Worm (Caenorhabditis elegans) whole organism, L4/young adult: ENCODE data around the gene C18G1.8.

Experiments
- W03F9.2 ChIP-seq: fragments of 150-350 bp; optimal IDR thresholded peaks from 2 replicates; lab custom pipeline; 2014; ENCODE audit warnings: missing biosample characterization, missing genetic modification characterization
- dao-5 ChIP-seq: sonication (generic microtip); optimal IDR thresholded peaks from 2 replicates; lab custom pipeline; 2016; ENCODE audit warnings: missing genotype, missing genetic modification characterization, moderate library complexity, missing compliant biosample characterization
- him-1 ChIP-seq: sonication (generic microtip); optimal IDR thresholded peaks from 2 replicates; lab custom pipeline; 2016; ENCODE audit warnings: missing genotype, missing genetic modification reagents, missing genetic modification characterization, missing compliant biosample characterization

- TF ChIP-seq him-1: no peak
- no peak for TF ChIP-seq W03F9.2
- TF ChIP-seq dao-5 (tag; lab: Kevin White, UChicago): no peak
Measured at ce11 chrV:4787836-4788235, 21.4 kb upstream of the C18G1.8 start.
